Worm (Caenorhabditis elegans) whole organism, L4/young adult: ENCODE data around the gene C44B7.5.

Experiments used
- W03F9.2 ChIP-seq: fragments of 150-350 bp; optimal IDR thresholded peaks from 2 replicates; lab custom pipeline; 2014; ENCODE audit warnings: missing biosample characterization, missing genetic modification characterization
- him-1 ChIP-seq: sonication (generic microtip); optimal IDR thresholded peaks from 2 replicates; lab custom pipeline; 2016; ENCODE audit warnings: missing genotype, missing genetic modification reagents, missing genetic modification characterization, missing compliant biosample characterization

ce11 chrII:6889580-6889922, 17.2 kb upstream of the C44B7.5 start:
- TF ChIP-seq him-1 (tag; lab: Kevin White, UChicago) (no peak), W03F9.2 (tag; lab: Kevin White, UChicago) (no peak)
